Worm (Caenorhabditis elegans) whole organism, mixed stage, embryonic: Measurements from ENCODE around the gene nac-2.

Experiments
- bed-3 ChIP-seq: fragments of 200-800 bp; sonication (Bioruptor generic); optimal IDR thresholded peaks from 3 replicates; lab custom pipeline; 2018; ENCODE audit warnings: mild to moderate bottlenecking, missing genetic modification characterization, moderate library complexity, missing compliant biosample characterization
- ceh-43 ChIP-seq: fragments of 200-800 bp; sonication (Bioruptor generic); optimal IDR thresholded peaks from 2 replicates; lab custom pipeline; 2018; ENCODE audit warnings: mild to moderate bottlenecking, missing genetic modification characterization, moderate library complexity, missing compliant biosample characterization
- ces-1 ChIP-seq: fragments of 150-350 bp; optimal IDR thresholded peaks from 2 replicates; lab custom pipeline; 2014; ENCODE audit warnings: missing biosample characterization, missing genetic modification reagents, missing genetic modification characterization
- elt-1 ChIP-seq: sonication (generic microtip); optimal IDR thresholded peaks from 2 replicates; lab custom pipeline; 2017; ENCODE audit warnings: missing genetic modification characterization, mild to moderate bottlenecking, missing compliant biosample characterization, antibody characterized with exemption, moderate library complexity, borderline replicate concordance; ENCODE audit not compliant: insufficient read depth
- mab-5 ChIP-seq: fragments of 150-350 bp; optimal IDR thresholded peaks from 2 replicates; lab custom pipeline; 2014; ENCODE audit warnings: missing biosample characterization, missing genetic modification characterization
- mls-2 ChIP-seq: sonication (generic microtip); optimal IDR thresholded peaks from 2 replicates; lab custom pipeline; 2016; ENCODE audit warnings: mild to moderate bottlenecking, missing genetic modification characterization, moderate library complexity, missing compliant biosample characterization
- nhr-12 ChIP-seq: fragments of 150-350 bp; optimal IDR thresholded peaks from 2 replicates; lab custom pipeline; 2014; ENCODE audit warnings: missing biosample characterization, missing genetic modification characterization
- nhr-28 ChIP-seq: fragments of 150-350 bp; optimal IDR thresholded peaks from 2 replicates; lab custom pipeline; 2014; ENCODE audit warnings: missing biosample characterization, missing genetic modification characterization
- nhr-76 ChIP-seq: sonication (generic microtip); optimal IDR thresholded peaks from 2 replicates; lab custom pipeline; 2017; ENCODE audit warnings: missing biosample characterization, missing genetic modification characterization
- unc-62 ChIP-seq: fragments of 150-350 bp; optimal IDR thresholded peaks from 2 replicates; lab custom pipeline; 2014; ENCODE audit warnings: missing biosample characterization, missing genetic modification reagents, missing genetic modification characterization

ce11 chrIII:9075539-9075938, 32.4 kb upstream of the nac-2 start, which contains the start of gene F02A9.7:
- no peak for TF ChIP-seq nhr-12
- TF ChIP-seq unc-62 (GFP tag; lab: Kevin White, UChicago): no peak
- TF ChIP-seq bed-3 (GFP tag; lab: Kevin White, UChicago): no peak
- TF ChIP-seq nhr-28: no peak
- no peak for TF ChIP-seq mls-2 (tag; lab: Kevin White, UChicago)
- TF ChIP-seq mab-5: no peak
- TF ChIP-seq ces-1 (GFP tag; lab: Kevin White, UChicago): no peak
- TF ChIP-seq elt-1 (tag; lab: Kevin White, UChicago): no peak
- TF ChIP-seq ceh-43: no peak
- no peak for TF ChIP-seq nhr-76
